Fruit fly (Drosophila melanogaster) whole organism: ENCODE data around the gene Stat92E.

ENCODE experiments used
- CG8478 ChIP-seq: fragments of >200 bp; optimal IDR thresholded peaks from 2 replicates; lab custom pipeline; 2018; ENCODE audit warnings: inconsistent platforms
- Dll ChIP-seq: fragments of >200 bp; optimal IDR thresholded peaks from 2 replicates; lab custom pipeline; 2017
- EcR ChIP-seq, 2 experiments: fragments of >200 bp; optimal IDR thresholded peaks; 2 replicates each; lab custom pipeline; 2017; ENCODE audit warnings: missing biosample characterization in 2 of 2, missing genetic modification characterization in 2 of 2, missing genetic modification reagents in 2 of 2
- pan ChIP-seq: fragments of >200 bp; optimal IDR thresholded peaks from 2 replicates; lab custom pipeline; 2017
- psq ChIP-seq: fragments of >200 bp; optimal IDR thresholded peaks from 2 replicates; lab custom pipeline; 2017
- usp ChIP-seq: fragments of >200 bp; optimal IDR thresholded peaks from 2 replicates; lab custom pipeline; 2017; ENCODE audit warnings: missing biosample characterization, missing genetic modification characterization, mixed read lengths

DNA sequence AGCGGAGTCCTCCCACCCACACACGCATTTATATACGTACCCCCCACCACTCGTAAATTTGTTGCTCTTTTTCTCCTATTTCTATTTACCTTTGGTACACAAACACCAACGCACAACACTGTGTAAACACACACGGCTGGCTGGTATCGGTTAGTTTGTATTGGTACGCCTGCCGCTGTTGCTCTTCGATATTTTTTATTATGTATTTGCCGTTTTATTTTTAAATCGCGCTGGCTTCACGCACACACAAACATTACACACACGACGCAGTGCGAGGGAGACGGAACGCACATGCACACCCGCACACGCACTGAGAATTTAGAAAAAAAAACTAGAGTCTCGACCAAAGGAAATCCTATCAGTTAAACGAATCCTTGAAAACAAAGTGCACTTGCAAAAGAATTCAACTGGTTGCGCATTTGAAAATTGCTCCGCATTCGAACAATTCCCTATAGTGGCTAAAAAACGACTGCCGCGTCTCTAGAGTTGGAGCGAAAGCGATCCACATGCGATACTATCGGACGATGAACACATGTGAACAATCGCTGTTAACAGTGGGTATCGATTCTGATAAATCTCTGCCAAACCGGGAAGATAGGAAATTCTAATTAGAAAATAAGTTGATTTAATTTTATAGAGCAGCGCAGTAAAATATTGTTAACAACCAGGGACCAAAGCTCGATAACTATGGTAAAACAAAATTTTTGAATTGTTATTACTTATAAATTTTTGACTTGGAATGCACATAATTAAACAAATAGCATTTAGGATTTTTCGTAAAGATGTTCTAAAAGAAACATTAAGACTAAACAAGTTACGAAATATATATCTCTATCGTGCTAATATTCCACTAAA lies 1.3 kb downstream of the Stat92E start:
- TF ChIP-seq usp: no peak
- no peak for TF ChIP-seq Dll (lab: Kevin White, UChicago)
- no peak for TF ChIP-seq pan
- no peak for TF ChIP-seq psq
- no peak for TF ChIP-seq CG8478 (lab: Kevin White, UChicago)
- no peak for TF ChIP-seq EcR (GFP tag; optimal IDR thresholded peaks at IDR 0.05; lab: Kevin White, UChicago)
